Worm (Caenorhabditis elegans) whole organism, L1 larva: Measurements from ENCODE around the gene wrt-2.

Experiments used
- F16B12.6 ChIP-seq: fragments of 150-350 bp; optimal IDR thresholded peaks from 2 replicates; lab custom pipeline; 2014; ENCODE audit warnings: missing biosample characterization, missing genetic modification characterization
- Y116A8C.19 ChIP-seq: sonication (generic microtip); optimal IDR thresholded peaks from 2 replicates; lab custom pipeline; 2016; ENCODE audit warnings: missing compliant biosample characterization, missing genetic modification characterization, borderline replicate concordance
- aha-1 ChIP-seq: fragments of 150-350 bp; optimal IDR thresholded peaks from 2 replicates; lab custom pipeline; 2014; ENCODE audit warnings: missing biosample characterization, missing genetic modification characterization
- alr-1 ChIP-seq: fragments of 200-800 bp; sonication (Bioruptor generic); optimal IDR thresholded peaks from 2 replicates; lab custom pipeline; 2018; ENCODE audit warnings: borderline replicate concordance, mild to moderate bottlenecking, missing genetic modification characterization, missing compliant biosample characterization
- ceh-63 ChIP-seq: fragments of 200-800 bp; sonication (Bioruptor generic); optimal IDR thresholded peaks from 2 replicates; lab custom pipeline; 2018; ENCODE audit warnings: mild to moderate bottlenecking, missing genetic modification characterization, missing compliant biosample characterization
- ceh-8 ChIP-seq: fragments of 200-800 bp; sonication (Bioruptor generic); optimal IDR thresholded peaks from 2 replicates; lab custom pipeline; 2018; ENCODE audit warnings: mild to moderate bottlenecking, missing genetic modification characterization, moderate library complexity, missing compliant biosample characterization
- ceh-88 ChIP-seq: fragments of 200-800 bp; sonication (Bioruptor generic); IDR thresholded peaks from 2 replicates; pipeline ENCODE4 v1.3.6; 2022; ENCODE audit warnings: missing genetic modification characterization, missing compliant biosample characterization
- ceh-90 ChIP-seq: sonication (generic microtip); optimal IDR thresholded peaks from 2 replicates; lab custom pipeline; 2016; ENCODE audit warnings: missing genetic modification characterization, missing compliant biosample characterization
- dsc-1 ChIP-seq: sonication (generic microtip); optimal IDR thresholded peaks from 2 replicates; lab custom pipeline; 2016; ENCODE audit warnings: mild to moderate bottlenecking, missing genetic modification characterization, missing compliant biosample characterization
- efl-1 ChIP-seq, 4 experiments: fragments of 150-350 bp; optimal IDR thresholded peaks in 3 of 4; peaks in 1 of 4; 1 replicate in 1 of 4; 2 replicates in 3 of 4; lab custom pipeline; 2014; ENCODE audit warnings: missing biosample characterization in 2 of 4, missing genetic modification characterization in 2 of 4, missing genetic modification reagents in 2 of 4
- efl-3 ChIP-seq: fragments of 200-800 bp; sonication (Bioruptor generic); optimal IDR thresholded peaks from 2 replicates; lab custom pipeline; 2018; ENCODE audit warnings: mild to moderate bottlenecking, missing genetic modification characterization, missing compliant biosample characterization
- elt-2 ChIP-seq: sonication (generic microtip); optimal IDR thresholded peaks from 2 replicates; lab custom pipeline; 2016; ENCODE audit warnings: missing genetic modification characterization, mild to moderate bottlenecking, inconsistent platforms, missing compliant biosample characterization, missing genetic modification reagents
- fkh-10 ChIP-seq: sonication (generic microtip); optimal IDR thresholded peaks from 2 replicates; lab custom pipeline; 2017; ENCODE audit warnings: missing biosample characterization, missing genetic modification reagents, missing genetic modification characterization
- fkh-4 ChIP-seq: sonication (generic microtip); optimal IDR thresholded peaks from 2 replicates; lab custom pipeline; 2016; ENCODE audit warnings: missing compliant biosample characterization, missing genetic modification characterization, borderline replicate concordance
- grh-1 ChIP-seq: fragments of 200-800 bp; sonication (Bioruptor generic); IDR thresholded peaks from 2 replicates; pipeline ENCODE4 v1.3.6; 2022; ENCODE audit warnings: missing genetic modification reagents, missing genetic modification characterization, missing compliant biosample characterization
- hlh-17 ChIP-seq: fragments of 200-800 bp; sonication (Bioruptor generic); optimal IDR thresholded peaks from 2 replicates; lab custom pipeline; 2018; ENCODE audit warnings: missing genetic modification characterization, mild to moderate bottlenecking, missing compliant biosample characterization, moderate library complexity, borderline replicate concordance
- hlh-4 ChIP-seq: sonication (generic microtip); optimal IDR thresholded peaks from 2 replicates; lab custom pipeline; 2016; ENCODE audit warnings: mild to moderate bottlenecking, missing genetic modification characterization, missing compliant biosample characterization
- isw-1 ChIP-seq: fragments of 200-800 bp; sonication (Bioruptor generic); IDR thresholded peaks from 2 replicates; pipeline ENCODE4 v1.3.6; 2022; ENCODE audit warnings: missing genetic modification characterization, missing compliant biosample characterization
- jun-1 ChIP-seq: fragments of 150-350 bp; optimal IDR thresholded peaks from 2 replicates; lab custom pipeline; 2014; ENCODE audit warnings: missing biosample characterization, missing genetic modification reagents, missing genetic modification characterization
- lin-14 ChIP-seq: fragments of 200-800 bp; sonication (Bioruptor generic); optimal IDR thresholded peaks from 2 replicates; lab custom pipeline; 2018; ENCODE audit warnings: mild to moderate bottlenecking, missing genetic modification characterization, moderate library complexity, missing compliant biosample characterization
- lin-15B ChIP-seq: fragments of 150-350 bp; sonication (generic microtip); optimal IDR thresholded peaks from 3 replicates; lab custom pipeline; 2014; ENCODE audit warnings: missing biosample characterization, missing genetic modification characterization
- lin-35 ChIP-seq, 2 experiments: fragments of 150-350 bp; optimal IDR thresholded peaks; 2 replicates each; lab custom pipeline; 2014; ENCODE audit warnings: missing biosample characterization in 2 of 2, missing genetic modification characterization in 2 of 2, missing genetic modification reagents in 2 of 2
- lsy-2 ChIP-seq, 2 experiments: fragments of 150-350 bp; optimal IDR thresholded peaks; 2 replicates each; lab custom pipeline; 2014; ENCODE audit warnings: missing biosample characterization in 2 of 2, missing genetic modification characterization in 2 of 2
- mab-9 ChIP-seq: fragments of 200-800 bp; sonication (Bioruptor generic); IDR thresholded peaks from 2 replicates; pipeline ENCODE4 v1.3.6; 2022; ENCODE audit warnings: missing genetic modification reagents, missing genetic modification characterization, missing compliant biosample characterization
- mdl-1 ChIP-seq, 2 experiments: fragments of 150-350 bp; optimal IDR thresholded peaks; 2 replicates each; lab custom pipeline; 2014 to 2017; ENCODE audit warnings: missing biosample characterization in 2 of 2, missing genetic modification characterization in 2 of 2, inconsistent platforms in 1 of 2
- mep-1 ChIP-seq: fragments of 150-350 bp; optimal IDR thresholded peaks from 2 replicates; lab custom pipeline; 2014; ENCODE audit warnings: missing biosample characterization, missing genetic modification characterization
- nhr-19 ChIP-seq: fragments of 200-800 bp; sonication (Bioruptor generic); conservative IDR thresholded peaks from 2 replicates; pipeline ENCODE4 v1.3.6; 2022; ENCODE audit warnings: missing genetic modification characterization, missing compliant biosample characterization
- nhr-20 ChIP-seq: sonication (generic microtip); optimal IDR thresholded peaks from 2 replicates; lab custom pipeline; 2016; ENCODE audit warnings: mild to moderate bottlenecking, missing genetic modification characterization, missing compliant biosample characterization
- nhr-47 ChIP-seq: sonication (generic microtip); optimal IDR thresholded peaks from 2 replicates; lab custom pipeline; 2016; ENCODE audit warnings: mild to moderate bottlenecking, missing genetic modification characterization, moderate library complexity, missing compliant biosample characterization
- nhr-84 ChIP-seq: sonication (generic microtip); optimal IDR thresholded peaks from 2 replicates; lab custom pipeline; 2017; ENCODE audit warnings: missing biosample characterization, missing genetic modification characterization
- pag-3 ChIP-seq: sonication (generic microtip); optimal IDR thresholded peaks from 2 replicates; lab custom pipeline; 2017; ENCODE audit warnings: missing genetic modification characterization, mild to moderate bottlenecking, missing compliant biosample characterization, antibody characterized with exemption, borderline replicate concordance; ENCODE audit not compliant: insufficient read depth
- pax-3 ChIP-seq: fragments of 200-800 bp; sonication (Bioruptor generic); optimal IDR thresholded peaks from 2 replicates; lab custom pipeline; 2018; ENCODE audit warnings: mild to moderate bottlenecking, missing genetic modification characterization, moderate library complexity, missing compliant biosample characterization
- rnt-1 ChIP-seq: sonication (generic microtip); optimal IDR thresholded peaks from 2 replicates; lab custom pipeline; 2016; ENCODE audit warnings: mild to moderate bottlenecking, missing genetic modification characterization, moderate library complexity, missing compliant biosample characterization
- skn-1 ChIP-seq: fragments of 150-350 bp; optimal IDR thresholded peaks from 2 replicates; lab custom pipeline; 2014; ENCODE audit warnings: missing biosample characterization, missing genetic modification characterization
- snu-23 ChIP-seq: sonication (generic microtip); optimal IDR thresholded peaks from 2 replicates; lab custom pipeline; 2016; ENCODE audit warnings: missing genetic modification characterization, missing compliant biosample characterization
- sptf-1 ChIP-seq: fragments of 150-350 bp; optimal IDR thresholded peaks from 2 replicates; lab custom pipeline; 2014; ENCODE audit warnings: missing biosample characterization, missing genetic modification characterization
- sup-37 ChIP-seq: fragments of 200-800 bp; sonication (Bioruptor generic); optimal IDR thresholded peaks from 2 replicates; lab custom pipeline; 2018; ENCODE audit warnings: mild to moderate bottlenecking, missing genetic modification characterization, missing compliant biosample characterization
- tbx-2 ChIP-seq: sonication (generic microtip); optimal IDR thresholded peaks from 2 replicates; lab custom pipeline; 2016; ENCODE audit warnings: missing genetic modification characterization, missing compliant biosample characterization
- tlp-1 ChIP-seq: fragments of 150-350 bp; optimal IDR thresholded peaks from 2 replicates; lab custom pipeline; 2014; ENCODE audit warnings: missing biosample characterization, missing genetic modification characterization
- unc-130 ChIP-seq: fragments of 150-350 bp; optimal IDR thresholded peaks from 2 replicates; lab custom pipeline; 2017; ENCODE audit warnings: missing biosample characterization, missing genetic modification characterization, inconsistent platforms
- unc-30 ChIP-seq: sonication (generic microtip); optimal IDR thresholded peaks from 2 replicates; lab custom pipeline; 2017; ENCODE audit warnings: missing biosample characterization, missing genetic modification characterization
- unc-62 ChIP-seq: fragments of 150-350 bp; optimal IDR thresholded peaks from 2 replicates; lab custom pipeline; 2014; ENCODE audit warnings: missing biosample characterization, missing genetic modification reagents, missing genetic modification characterization
- unc-86 ChIP-seq: sonication (generic microtip); optimal IDR thresholded peaks from 2 replicates; lab custom pipeline; 2016; ENCODE audit warnings: missing genetic modification characterization, missing compliant biosample characterization
- unc-98 ChIP-seq: fragments of 200-800 bp; sonication (Bioruptor generic); IDR thresholded peaks from 2 replicates; pipeline ENCODE4 v1.3.6; 2022; ENCODE audit warnings: missing genetic modification characterization, missing compliant biosample characterization
- xbp-1 ChIP-seq: sonication (generic microtip); optimal IDR thresholded peaks from 2 replicates; lab custom pipeline; 2016; ENCODE audit warnings: missing genetic modification characterization, missing compliant biosample characterization
- ztf-11 ChIP-seq, 2 experiments: sonication (generic microtip); optimal IDR thresholded peaks; 2 replicates each; lab custom pipeline; 2016 to 2017; ENCODE audit warnings: missing genetic modification characterization in 2 of 2, missing biosample characterization in 1 of 2, missing compliant biosample characterization in 1 of 2
- ztf-4 ChIP-seq: fragments of 150-350 bp; optimal IDR thresholded peaks from 2 replicates; lab custom pipeline; 2014; ENCODE audit warnings: missing biosample characterization, missing genetic modification characterization

Gene wrt-2

ce11 chrX:3111066-3111465 is 16.9 kb upstream of the wrt-2 start (continued):
- TF ChIP-seq alr-1 (tag; lab: Kevin White, UChicago), result no peak

DNA sequence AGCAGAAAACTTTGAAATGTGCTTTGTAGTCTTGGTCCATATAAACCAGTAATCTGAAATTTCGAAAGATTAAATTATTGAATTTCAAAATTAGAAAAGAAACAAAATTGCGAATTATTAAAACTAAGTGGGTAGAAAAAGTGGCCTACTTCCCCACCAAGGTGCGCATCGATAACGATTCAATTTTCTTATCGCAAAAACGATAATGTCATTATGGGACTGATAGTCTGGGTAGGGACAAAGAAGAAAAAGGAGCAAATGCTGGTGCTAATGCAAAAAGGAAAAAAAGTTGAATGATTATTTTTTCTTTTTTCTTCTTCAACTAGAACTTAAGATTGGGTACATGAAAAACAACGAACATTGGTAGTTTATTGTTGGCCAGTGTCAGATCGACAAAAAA is 16.4 kb upstream of the wrt-2 start, which contains the start of gene gpcp-1:
TSS of gene gpcp-1 (minus strand) at position 53 of the 400 bp plus-strand sequence.
- TF ChIP-seq hlh-17 (GFP tag; lab: Kevin White, UChicago) (no peak), elt-2 (peak; percentile 75), efl-1 (optimal IDR thresholded peaks at IDR 0.05; lab: Kevin White, UChicago) (no peak), efl-1 (GFP tag; optimal IDR thresholded peaks at IDR 0.05 in 1 of 2; lab: Kevin White, UChicago) (peak in 1 of 2 experiments; percentile 64), lin-15B (tag; lab: Kevin White, UChicago) (no peak), unc-62 (GFP tag; lab: Kevin White, UChicago) (no peak)

DNA sequence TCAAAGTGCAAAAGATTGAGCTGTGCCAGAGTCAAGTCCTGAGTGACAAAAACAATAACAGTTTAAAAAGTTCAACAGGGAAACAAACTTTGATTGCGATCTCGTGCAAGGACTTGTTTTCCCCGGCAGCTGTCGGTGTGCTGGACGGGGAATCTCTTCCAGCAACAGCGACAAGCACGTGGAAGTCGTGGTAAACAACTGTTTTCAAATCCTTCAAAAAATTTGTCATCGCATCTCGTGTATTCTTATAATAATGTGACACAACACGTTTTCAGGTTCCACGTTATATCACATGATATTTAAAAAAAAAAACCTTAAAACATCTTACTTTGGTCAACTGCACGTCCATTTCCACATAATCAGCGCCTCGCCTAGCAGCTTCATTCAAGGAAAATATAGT is 14.5 kb upstream of the wrt-2 start:
- TF ChIP-seq efl-1 (optimal IDR thresholded peaks at IDR 0.05; lab: Kevin White, UChicago) (no peak), efl-1 (GFP tag; optimal IDR thresholded peaks at IDR 0.05 in 1 of 2; lab: Kevin White, UChicago) (peak in 1 of 2 experiments; percentile 88), efl-3 (no peak), jun-1 (tag; lab: Kevin White, UChicago) (no peak), ceh-88 (GFP tag; lab: Robert Waterston, UW) (no peak), lin-15B (tag; lab: Kevin White, UChicago) (no peak), skn-1 (tag; lab: Kevin White, UChicago) (no peak), nhr-19 (GFP tag; lab: Robert Waterston, UW) (peak; percentile 76), nhr-20 (tag; lab: Kevin White, UChicago) (peak; percentile 54), mdl-1 (tag; optimal IDR thresholded peaks at IDR 0.05; lab: Kevin White, UChicago) (peak in 1 of 2 experiments; percentile 79), nhr-47 (tag; lab: Kevin White, UChicago) (peak; percentile 32), Y116A8C.19 (tag; lab: Kevin White, UChicago) (no peak), xbp-1 (tag; lab: Kevin White, UChicago) (no peak), ztf-11 (tag; optimal IDR thresholded peaks at IDR 0.05; lab: Kevin White, UChicago) (no peak), mab-9 (GFP tag; lab: Robert Waterston, UW) (no peak), sptf-1 (tag; lab: Kevin White, UChicago) (no peak), grh-1 (GFP tag; lab: Robert Waterston, UW) (no peak), isw-1 (no peak), dsc-1 (no peak), fkh-4 (tag; lab: Kevin White, UChicago) (no peak), rnt-1 (peak; percentile 84), snu-23 (GFP tag; lab: Kevin White, UChicago) (peak; percentile 38), hlh-4 (tag; lab: Kevin White, UChicago) (no peak), fkh-10 (no peak), mep-1 (no peak), ceh-8 (GFP tag; lab: Kevin White, UChicago) (no peak), ceh-63 (no peak), aha-1 (tag; lab: Kevin White, UChicago) (no peak), tbx-2 (peak; percentile 33), unc-86 (tag; lab: Kevin White, UChicago) (no peak), unc-98 (GFP tag; lab: Robert Waterston, UW) (peak; percentile 17; the same call in 1 of the 2 replicates), lin-35 (GFP tag; optimal IDR thresholded peaks at IDR 0.05; lab: Kevin White, UChicago) (peak; percentile 7 to 16), sup-37 (GFP tag; lab: Kevin White, UChicago) (no peak), unc-130 (tag; lab: Kevin White, UChicago) (peak; percentile 89), pag-3 (tag; lab: Kevin White, UChicago) (no peak), F16B12.6 (no peak), nhr-84 (tag; lab: Kevin White, UChicago) (no peak), ztf-4 (tag; lab: Kevin White, UChicago) (peak; percentile 44), lin-14 (GFP tag; lab: Kevin White, UChicago) (peak; percentile 81), unc-30 (tag; lab: Kevin White, UChicago) (no peak), tlp-1 (tag; lab: Kevin White, UChicago) (no peak), ceh-90 (tag; lab: Kevin White, UChicago) (no peak), pax-3 (tag; lab: Kevin White, UChicago) (no peak), lsy-2 (tag; optimal IDR thresholded peaks at IDR 0.05; lab: Kevin White, UChicago) (peak; percentile 33 to 59)
